Worm (Caenorhabditis elegans) whole organism, L3 larva: ENCODE results near the gene dro-1.

ENCODE experiments used
- ama-1 ChIP-seq: fragments of 150-350 bp; optimal IDR thresholded peaks from 2 replicates; lab custom pipeline; 2018
- elt-2 ChIP-seq: sonication (generic microtip); optimal IDR thresholded peaks from 2 replicates; lab custom pipeline; 2016; ENCODE audit warnings: missing genetic modification reagents, mild to moderate bottlenecking, missing genetic modification characterization, missing compliant biosample characterization
- elt-3 ChIP-seq, 3 experiments: fragments of 150-350 bp in 1 of 3; sonication (generic microtip) in 2 of 3; optimal IDR thresholded peaks; 2 replicates in 2 of 3; 4 replicates in 1 of 3; lab custom pipeline; 2014 to 2017; ENCODE audit warnings: missing biosample characterization in 3 of 3, missing genetic modification characterization in 3 of 3
- hmg-11 ChIP-seq: sonication (generic microtip); optimal IDR thresholded peaks from 2 replicates; lab custom pipeline; 2016; ENCODE audit warnings: missing genetic modification characterization, missing compliant biosample characterization
- jun-1 ChIP-seq: fragments of 150-350 bp; optimal IDR thresholded peaks from 2 replicates; lab custom pipeline; 2014; ENCODE audit warnings: missing biosample characterization, missing genetic modification reagents, missing genetic modification characterization
- nhr-237 ChIP-seq: fragments of 150-350 bp; optimal IDR thresholded peaks from 2 replicates; lab custom pipeline; 2014; ENCODE audit warnings: missing biosample characterization, missing genetic modification characterization
- snpc-4 ChIP-seq: fragments of 150-350 bp; optimal IDR thresholded peaks from 2 replicates; lab custom pipeline; 2014; ENCODE audit warnings: missing biosample characterization, missing genetic modification characterization
- unc-39 ChIP-seq: sonication (generic microtip); optimal IDR thresholded peaks from 4 replicates; lab custom pipeline; 2017; ENCODE audit warnings: missing biosample characterization, missing genetic modification characterization
- unc-62 ChIP-seq: fragments of 150-350 bp; sonication (generic microtip); optimal IDR thresholded peaks from 4 replicates; lab custom pipeline; 2014; ENCODE audit warnings: missing biosample characterization, missing genetic modification reagents, missing genetic modification characterization

DNA sequence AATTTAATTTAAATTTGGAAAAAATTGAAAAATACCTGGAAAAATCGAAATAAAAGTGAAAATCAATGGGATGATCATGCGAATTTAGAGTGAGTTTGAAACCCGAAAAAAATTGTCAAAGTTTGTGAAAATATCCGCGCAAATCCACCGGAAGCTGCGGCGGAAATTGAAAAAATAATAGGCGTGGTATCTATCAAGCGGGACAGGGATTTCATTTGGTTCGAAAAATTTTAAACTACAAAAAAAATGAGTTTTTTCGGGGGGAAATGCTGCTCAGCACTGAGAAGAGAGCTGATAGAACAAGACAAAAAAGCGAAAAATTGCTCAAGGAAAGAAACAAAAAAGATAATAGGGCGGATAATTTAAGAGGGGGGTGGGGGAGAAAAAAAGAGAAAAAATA, 28.5 kb downstream of the dro-1 start, which contains the start of gene T03F6.9:
- TF ChIP-seq unc-62 (GFP tag; lab: Kevin White, UChicago) (no peak), jun-1 (tag; lab: Kevin White, UChicago) (no peak), snpc-4 (tag; lab: Kevin White, UChicago) (no peak), elt-2 (no peak), unc-39 (tag; lab: Kevin White, UChicago) (no peak), elt-3 (tag; optimal IDR thresholded peaks at IDR 0.05; lab: Kevin White, UChicago) (no peak), hmg-11 (tag; lab: Kevin White, UChicago) (no peak), nhr-237 (tag; lab: Kevin White, UChicago) (no peak), ama-1 (no peak)
